Worm (Caenorhabditis elegans) whole organism, early embryonic: ENCODE results near the gene try-12.

Experiments used
- B0310.2 ChIP-seq: sonication (generic microtip); optimal IDR thresholded peaks from 2 replicates; lab custom pipeline; 2016; ENCODE audit warnings: mild to moderate bottlenecking, missing genetic modification characterization, missing compliant biosample characterization
- ama-1 ChIP-seq: fragments of 150-350 bp; optimal IDR thresholded peaks from 2 replicates; lab custom pipeline; 2014
- ets-7 ChIP-seq: sonication (generic microtip); optimal IDR thresholded peaks from 2 replicates; lab custom pipeline; 2016; ENCODE audit warnings: missing genotype, missing genetic modification characterization, missing compliant biosample characterization
- flt-1 ChIP-seq: fragments of 200-800 bp; sonication (Bioruptor generic); IDR thresholded peaks from 2 replicates; pipeline ENCODE4 v1.3.6; 2022; ENCODE audit warnings: missing genetic modification characterization, missing compliant biosample characterization
- pes-1 ChIP-seq: fragments of 200-800 bp; sonication (Bioruptor generic); IDR thresholded peaks from 2 replicates; pipeline ENCODE4 v1.3.6; 2022; ENCODE audit warnings: missing genetic modification reagents, missing genetic modification characterization, missing compliant biosample characterization
- tbx-11 ChIP-seq: fragments of 200-800 bp; sonication (Bioruptor generic); IDR thresholded peaks from 2 replicates; pipeline ENCODE4 v1.3.6; 2022; ENCODE audit warnings: missing genetic modification characterization, missing compliant biosample characterization
- tbx-37 ChIP-seq: fragments of 200-800 bp; sonication (Bioruptor generic); conservative IDR thresholded peaks from 2 replicates; pipeline ENCODE4 v1.3.6; 2022; ENCODE audit warnings: missing genetic modification reagents, missing genetic modification characterization, missing compliant biosample characterization

DNA sequence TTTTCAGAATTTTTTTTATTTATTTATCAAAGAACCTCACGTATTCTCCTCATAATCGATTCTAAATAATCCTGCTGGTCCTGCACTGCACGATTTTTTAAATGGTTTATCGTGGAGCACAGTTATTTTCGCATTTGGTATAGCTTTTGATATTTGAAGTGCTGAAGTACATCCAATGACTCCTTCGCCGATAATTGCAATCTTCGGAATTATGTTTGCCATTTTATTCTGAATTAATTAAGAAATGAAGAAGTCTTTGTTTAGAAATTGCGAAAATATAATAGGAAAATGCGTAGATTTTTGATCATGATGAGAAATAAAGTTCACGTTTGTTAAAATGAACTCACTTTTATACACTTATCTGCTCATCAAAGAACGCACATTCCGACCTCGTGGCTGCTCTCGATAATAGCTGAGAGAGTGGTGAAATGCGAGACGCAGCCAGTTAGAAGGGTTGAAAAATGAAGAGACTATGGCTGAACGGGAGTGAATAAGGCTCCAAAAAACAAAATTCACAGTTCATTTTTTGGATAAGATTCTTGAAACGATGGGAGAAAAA lies 14.3 kb upstream of the try-12 start:
- no peak for TF ChIP-seq tbx-11
- TF ChIP-seq ets-7 (tag; lab: Kevin White, UChicago) = no peak
- TF ChIP-seq B0310.2 (tag; lab: Kevin White, UChicago) = no peak
- no peak for TF ChIP-seq pes-1 (GFP tag; lab: Robert Waterston, UW)
- no peak for TF ChIP-seq ama-1 (lab: Kevin White, UChicago)
- no peak for TF ChIP-seq flt-1 (GFP tag; lab: Robert Waterston, UW)
- TF ChIP-seq tbx-37 (GFP tag; lab: Robert Waterston, UW) = no peak
